Fruit fly (Drosophila melanogaster) whole organism, embryonic: ENCODE results near the gene ocn.

Source experiments
- Aef1 ChIP-seq: fragments of 200-800 bp; sonication (Bioruptor generic); IDR thresholded peaks from 3 replicates; pipeline ENCODE4 v1.3.6; 2022; ENCODE audit warnings: missing biosample characterization, missing genetic modification characterization
- CG10431 ChIP-seq: fragments of 200-800 bp; sonication (Bioruptor generic); optimal IDR thresholded peaks from 3 replicates; lab custom pipeline; 2018; ENCODE audit warnings: missing biosample characterization, mild to moderate bottlenecking, missing genetic modification characterization
- CG10565 ChIP-seq: fragments of 200-800 bp; sonication (Bioruptor generic); optimal IDR thresholded peaks from 3 replicates; lab custom pipeline; 2016; ENCODE audit warnings: missing biosample characterization, mild to moderate bottlenecking, missing genetic modification characterization
- CG11560 ChIP-seq: fragments of 200-800 bp; sonication (Bioruptor generic); IDR thresholded peaks from 3 replicates; pipeline ENCODE4 v1.3.6; 2022; ENCODE audit warnings: missing biosample characterization, missing genetic modification characterization
- CG11696 ChIP-seq: fragments of 200-800 bp; sonication (Bioruptor generic); IDR thresholded peaks from 2 replicates; pipeline ENCODE4 v1.3.6; 2022; ENCODE audit warnings: missing biosample characterization, missing genetic modification characterization
- CG13123 ChIP-seq: fragments of 200-800 bp; sonication (Bioruptor generic); optimal IDR thresholded peaks from 2 replicates; lab custom pipeline; 2016; ENCODE audit warnings: missing biosample characterization, missing genetic modification characterization
- CG14050 ChIP-seq: fragments of 200-800 bp; sonication (Bioruptor generic); IDR thresholded peaks from 3 replicates; pipeline ENCODE4 v1.3.6; 2022; ENCODE audit warnings: missing biosample characterization, missing genetic modification characterization
- CG2129 ChIP-seq: fragments of 200-800 bp; sonication (Bioruptor generic); IDR thresholded peaks from 2 replicates; pipeline ENCODE4 v1.3.6; 2022; ENCODE audit warnings: missing biosample characterization, missing genetic modification characterization; ENCODE audit not compliant: partially characterized antibody
- CG31365 ChIP-seq: fragments of 200-800 bp; sonication (Bioruptor generic); optimal IDR thresholded peaks from 2 replicates; lab custom pipeline; 2018; ENCODE audit warnings: missing biosample characterization, mild to moderate bottlenecking, missing genetic modification characterization
- CG32532 ChIP-seq: fragments of 200-800 bp; sonication (Bioruptor generic); IDR thresholded peaks from 2 replicates; pipeline ENCODE4 v1.3.6; 2022; ENCODE audit warnings: missing biosample characterization, missing genetic modification characterization
- CG33213 ChIP-seq: fragments of 200-800 bp; sonication (Bioruptor generic); optimal IDR thresholded peaks from 3 replicates; lab custom pipeline; 2016; ENCODE audit warnings: missing biosample characterization, missing genetic modification characterization
- CG43689 ChIP-seq: fragments of 200-800 bp; sonication (Bioruptor generic); IDR thresholded peaks from 2 replicates; pipeline ENCODE4 v1.3.6; 2022; ENCODE audit warnings: missing biosample characterization, missing genetic modification characterization
- CG6254 ChIP-seq: fragments of 200-800 bp; sonication (Bioruptor generic); optimal IDR thresholded peaks from 3 replicates; lab custom pipeline; 2017; ENCODE audit warnings: mild to moderate bottlenecking, missing biosample characterization, missing genetic modification reagents, missing genetic modification characterization
- CG6854 ChIP-seq: fragments of 200-800 bp; sonication (Bioruptor generic); optimal IDR thresholded peaks from 3 replicates; lab custom pipeline; 2017; ENCODE audit warnings: missing biosample characterization, mild to moderate bottlenecking, missing genetic modification characterization
- CG7786 ChIP-seq: fragments of 200-800 bp; sonication (Bioruptor generic); optimal IDR thresholded peaks from 2 replicates; lab custom pipeline; 2016; ENCODE audit warnings: missing biosample characterization, missing genetic modification characterization
- CG8089 ChIP-seq: fragments of 200-800 bp; sonication (Bioruptor generic); optimal IDR thresholded peaks from 3 replicates; lab custom pipeline; 2016; ENCODE audit warnings: missing biosample characterization, missing genetic modification characterization
- CG8290 ChIP-seq, 3 experiments: fragments of 200-800 bp; sonication (Bioruptor generic); optimal IDR thresholded peaks; 2 replicates each; lab custom pipeline; 2016 to 2019; ENCODE audit warnings: missing biosample characterization in 3 of 3, missing genetic modification characterization in 3 of 3, mild to moderate bottlenecking in 2 of 3, moderate library complexity in 1 of 3
- Camta ChIP-seq: fragments of 200-800 bp; sonication (Bioruptor generic); optimal IDR thresholded peaks from 2 replicates; lab custom pipeline; 2016; ENCODE audit warnings: missing biosample characterization, missing genetic modification characterization
- CkIIα-i1 ChIP-seq: fragments of 200-800 bp; sonication (Bioruptor generic); IDR thresholded peaks from 2 replicates; pipeline ENCODE4 v1.3.6; 2022; ENCODE audit warnings: missing biosample characterization, missing genetic modification characterization
- D ChIP-seq, 2 experiments: fragments of 200-800 bp in 1 of 2; fragments of >200 bp in 1 of 2; sonication (Bioruptor generic) in 1 of 2; optimal IDR thresholded peaks; 2 replicates in 1 of 2; 3 replicates in 1 of 2; lab custom pipeline; 2017; ENCODE audit warnings: mild to moderate bottlenecking in 1 of 2, missing biosample characterization in 1 of 2, missing genetic modification characterization in 1 of 2, missing genetic modification reagents in 1 of 2
- Drgx ChIP-seq: fragments of 200-800 bp; sonication (Bioruptor generic); IDR thresholded peaks from 2 replicates; pipeline ENCODE4 v1.3.6; 2022; ENCODE audit warnings: missing biosample characterization, missing genetic modification characterization
- Fer3 ChIP-seq: fragments of 200-800 bp; sonication (Bioruptor generic); optimal IDR thresholded peaks from 2 replicates; lab custom pipeline; 2018; ENCODE audit warnings: missing biosample characterization, mild to moderate bottlenecking, missing genetic modification characterization, moderate library complexity
- Hr3 ChIP-seq: fragments of 200-800 bp; sonication (Bioruptor generic); optimal IDR thresholded peaks from 3 replicates; lab custom pipeline; 2016; ENCODE audit warnings: missing biosample characterization, missing genetic modification characterization
- Hr78 ChIP-seq, 2 experiments: fragments of 200-800 bp in 1 of 2; fragments of >200 bp in 1 of 2; sonication (Bioruptor generic) in 1 of 2; optimal IDR thresholded peaks; 2 replicates each; lab custom pipeline; 2017 to 2019; ENCODE audit warnings: missing biosample characterization in 2 of 2, missing genetic modification characterization in 2 of 2, mild to moderate bottlenecking in 1 of 2, moderate library complexity in 1 of 2
- Mad ChIP-seq: fragments of 200-800 bp; sonication (Bioruptor generic); optimal IDR thresholded peaks from 2 replicates; lab custom pipeline; 2016; ENCODE audit warnings: missing biosample characterization, missing genetic modification characterization
- Max ChIP-seq: fragments of 200-800 bp; sonication (Bioruptor generic); optimal IDR thresholded peaks from 2 replicates; lab custom pipeline; 2016; ENCODE audit warnings: missing biosample characterization, mild to moderate bottlenecking, missing genetic modification characterization
- Ptx1 ChIP-seq: fragments of 200-800 bp; sonication (Bioruptor generic); IDR thresholded peaks from 2 replicates; pipeline ENCODE4 v1.3.6; 2022; ENCODE audit warnings: missing biosample characterization, missing genetic modification characterization
- TFAM ChIP-seq: fragments of 200-800 bp; sonication (Bioruptor generic); optimal IDR thresholded peaks from 2 replicates; lab custom pipeline; 2017; ENCODE audit warnings: missing biosample characterization, missing genetic modification characterization, inconsistent platforms
- ab ChIP-seq: fragments of 200-800 bp; sonication (Bioruptor generic); optimal IDR thresholded peaks from 2 replicates; lab custom pipeline; 2016; ENCODE audit warnings: missing biosample characterization, missing genetic modification characterization
- amos ChIP-seq: fragments of 200-800 bp; sonication (Bioruptor generic); IDR thresholded peaks from 2 replicates; pipeline ENCODE4 v1.3.6; 2022; ENCODE audit warnings: missing biosample characterization, missing genetic modification characterization; ENCODE audit not compliant: partially characterized antibody
- aop ChIP-seq: fragments of 200-800 bp; sonication (Bioruptor generic); IDR thresholded peaks from 2 replicates; pipeline ENCODE4 v1.3.6; 2022; ENCODE audit warnings: missing biosample characterization, missing genetic modification characterization
- ase ChIP-seq: fragments of 200-800 bp; sonication (Bioruptor generic); IDR thresholded peaks from 3 replicates; pipeline ENCODE4 v1.3.6; 2022; ENCODE audit warnings: missing biosample characterization, missing genetic modification characterization
- ato ChIP-seq: fragments of 200-800 bp; sonication (Bioruptor generic); IDR thresholded peaks from 2 replicates; pipeline ENCODE4 v1.3.6; 2022; ENCODE audit warnings: missing biosample characterization, missing genetic modification characterization; ENCODE audit not compliant: partially characterized antibody
- cad ChIP-seq: fragments of >200 bp; optimal IDR thresholded peaks from 2 replicates; lab custom pipeline; 2017; ENCODE audit warnings: missing biosample characterization, missing genetic modification characterization
- dm ChIP-seq: fragments of 200-800 bp; sonication (Bioruptor generic); optimal IDR thresholded peaks from 3 replicates; lab custom pipeline; 2016; ENCODE audit warnings: missing biosample characterization, missing genetic modification characterization
- gce ChIP-seq: fragments of 200-800 bp; sonication (Bioruptor generic); IDR thresholded peaks from 3 replicates; pipeline ENCODE4 v1.3.6; 2022; ENCODE audit warnings: missing biosample characterization, missing genetic modification characterization
- gfzf ChIP-seq: fragments of 200-800 bp; sonication (Bioruptor generic); optimal IDR thresholded peaks from 2 replicates; lab custom pipeline; 2016; ENCODE audit warnings: missing biosample characterization, mild to moderate bottlenecking, missing genetic modification characterization, moderate library complexity
- grn ChIP-seq: fragments of 200-800 bp; sonication (Bioruptor generic); optimal IDR thresholded peaks from 3 replicates; lab custom pipeline; 2017; ENCODE audit warnings: missing biosample characterization, missing genetic modification characterization
- hth ChIP-seq: fragments of >200 bp; optimal IDR thresholded peaks from 2 replicates; lab custom pipeline; 2017; ENCODE audit warnings: inconsistent platforms
- inv ChIP-seq: fragments of 200-800 bp; sonication (Bioruptor generic); IDR thresholded peaks from 2 replicates; pipeline ENCODE4 v1.3.6; 2022; ENCODE audit warnings: missing biosample characterization, missing genetic modification characterization; ENCODE audit not compliant: partially characterized antibody
- kay ChIP-seq: fragments of 200-800 bp; sonication (Bioruptor generic); optimal IDR thresholded peaks from 2 replicates; lab custom pipeline; 2016; ENCODE audit warnings: missing biosample characterization, missing genetic modification characterization
- lbe ChIP-seq: fragments of 200-800 bp; sonication (Bioruptor generic); optimal IDR thresholded peaks from 2 replicates; lab custom pipeline; 2016; ENCODE audit warnings: missing biosample characterization, mild to moderate bottlenecking, missing genetic modification characterization
- onecut ChIP-seq: fragments of 200-800 bp; sonication (Bioruptor generic); IDR thresholded peaks from 2 replicates; pipeline ENCODE4 v1.3.6; 2022; ENCODE audit warnings: missing biosample characterization, missing genetic modification characterization
- pb ChIP-seq: fragments of 200-800 bp; sonication (Bioruptor generic); optimal IDR thresholded peaks from 3 replicates; lab custom pipeline; 2016; ENCODE audit warnings: missing biosample characterization, missing genetic modification characterization
- row ChIP-seq: fragments of 200-800 bp; sonication (Bioruptor generic); IDR thresholded peaks from 3 replicates; pipeline ENCODE4 v1.3.6; 2022; ENCODE audit warnings: missing biosample characterization, missing genetic modification characterization
- so ChIP-seq: fragments of 200-800 bp; sonication (Bioruptor generic); IDR thresholded peaks from 3 replicates; pipeline ENCODE4 v1.3.6; 2022; ENCODE audit warnings: missing biosample characterization, missing genetic modification characterization
- wek ChIP-seq: fragments of 200-800 bp; sonication (Bioruptor generic); optimal IDR thresholded peaks from 3 replicates; lab custom pipeline; 2018; ENCODE audit warnings: missing biosample characterization, mild to moderate bottlenecking, missing genetic modification characterization, moderate library complexity
- z ChIP-seq: fragments of 200-800 bp; sonication (Bioruptor generic); IDR thresholded peaks from 3 replicates; pipeline ENCODE4 v1.3.6; 2022; ENCODE audit warnings: missing biosample characterization, missing genetic modification characterization

ocn gene

dm6 chr3R:30046029-30047001 lies 8.8 kb upstream of the ocn start, which contains the start of the genes RpL32 and CG7943 (continued):
- peak; percentile 96 for TF ChIP-seq CG32532 (GFP tag; lab: Robert Waterston, UW)
- TF ChIP-seq dm (GFP tag; lab: Kevin White, UChicago) = peak; percentile 97
- peak; percentile 91 for TF ChIP-seq CG8290 (GFP tag; optimal IDR thresholded peaks at IDR 0.05; lab: Kevin White, UChicago)
- peak in 1 of 2 experiments; percentile 95 for TF ChIP-seq CG8290 (tag; optimal IDR thresholded peaks at IDR 0.05; lab: Kevin White, UChicago)
- TF ChIP-seq ab (GFP tag; lab: Kevin White, UChicago) = peak; percentile 79
- peak; percentile 100 for TF ChIP-seq CG2129 (GFP tag; lab: Robert Waterston, UW)
- peak; percentile 89 for TF ChIP-seq Mad (GFP tag; lab: Kevin White, UChicago)
- TF ChIP-seq CG43689 (GFP tag; lab: Robert Waterston, UW) = peak; percentile 89
- TF ChIP-seq TFAM (GFP tag; lab: Kevin White, UChicago) = peak; percentile 85
- peak; percentile 75 for TF ChIP-seq kay (GFP tag; lab: Kevin White, UChicago)
- TF ChIP-seq CG33213 (GFP tag; lab: Kevin White, UChicago) = peak; percentile 96
- TF ChIP-seq onecut (GFP tag; lab: Robert Waterston, UW) = peak; percentile 90
- TF ChIP-seq grn (GFP tag; lab: Kevin White, UChicago) = peak; percentile 80
- TF ChIP-seq Fer3 = peak; percentile 95
- TF ChIP-seq z (GFP tag; lab: Robert Waterston, UW) = peak; percentile 50; the same call in 2 of the 3 replicates
- peak; percentile 100 for TF ChIP-seq amos (GFP tag; lab: Robert Waterston, UW)
- peak; percentile 98 for TF ChIP-seq Camta (GFP tag; lab: Kevin White, UChicago)
- TF ChIP-seq ase (GFP tag; lab: Robert Waterston, UW) = peak; percentile 94
- peak; percentile 95 for TF ChIP-seq Ptx1 (GFP tag; lab: Robert Waterston, UW)
- TF ChIP-seq CG31365 (tag; lab: Kevin White, UChicago) = peak; percentile 84
- TF ChIP-seq cad (GFP tag; lab: Kevin White, UChicago) = peak; percentile 84
- TF ChIP-seq CG7786 (GFP tag; lab: Kevin White, UChicago) = peak; percentile 90
- TF ChIP-seq CG10431 (GFP tag; lab: Kevin White, UChicago) = peak; percentile 78
- TF ChIP-seq aop (GFP tag; lab: Robert Waterston, UW) = peak; percentile 88
- peak; percentile 83 for TF ChIP-seq CG11696 (GFP tag; lab: Robert Waterston, UW)
- TF ChIP-seq Drgx (GFP tag; lab: Robert Waterston, UW) = peak; percentile 87
- no peak for TF ChIP-seq D (optimal IDR thresholded peaks at IDR 0.05; lab: Kevin White, UChicago)
- TF ChIP-seq D (GFP tag; optimal IDR thresholded peaks at IDR 0.05; lab: Kevin White, UChicago) = peak; percentile 89
- TF ChIP-seq so = peak; percentile 98
- TF ChIP-seq wek (GFP tag; lab: Kevin White, UChicago) = peak; percentile 82
- peak; percentile 96 for TF ChIP-seq Aef1
- peak; percentile 100 for TF ChIP-seq ato (GFP tag; lab: Robert Waterston, UW)
- peak; percentile 89 for TF ChIP-seq Hr3 (GFP tag; lab: Kevin White, UChicago)
- peak; percentile 93 for TF ChIP-seq CG6854
- TF ChIP-seq row = peak; percentile 96
- 0 out of 2 replicates have a peak, but pooled peaks have one; percentile 57 for TF ChIP-seq CkIIα-i1 (GFP tag; lab: Robert Waterston, UW)
- peak; percentile 100 for TF ChIP-seq inv (GFP tag; lab: Robert Waterston, UW)
- peak; percentile 83 for TF ChIP-seq CG13123 (GFP tag; lab: Kevin White, UChicago)
- peak; percentile 96 for TF ChIP-seq pb
- no peak for TF ChIP-seq hth (lab: Kevin White, UChicago)
- peak; percentile 75 for TF ChIP-seq gfzf (GFP tag; lab: Kevin White, UChicago)
- TF ChIP-seq CG8089 (GFP tag; lab: Kevin White, UChicago) = peak; percentile 91
- peak; percentile 91 for TF ChIP-seq CG14050 (GFP tag; lab: Robert Waterston, UW)
- TF ChIP-seq CG11560 = peak; percentile 84
- TF ChIP-seq lbe (GFP tag; lab: Kevin White, UChicago) = peak; percentile 95
- TF ChIP-seq CG6254 (GFP tag; lab: Kevin White, UChicago) = peak; percentile 100
- peak; percentile 97 for TF ChIP-seq Max
- TF ChIP-seq Hr78 (GFP tag; optimal IDR thresholded peaks at IDR 0.05; lab: Kevin White, UChicago) = no peak
- TF ChIP-seq gce (GFP tag; lab: Robert Waterston, UW) = peak; percentile 79
- peak; percentile 90 for TF ChIP-seq CG10565
